Worm (Caenorhabditis elegans): ENCODE measurements around the gene fbxc-24.

ce11 chrII:901632-902031 is 7.8 kb downstream of the fbxc-24 start, which contains the start of gene T07D3.2:
- TF ChIP-seq unc-62 (GFP tag; optimal IDR thresholded peaks at IDR 0.05) (no peak), ceh-27 (GFP tag; optimal IDR thresholded peaks at IDR 0.05) (no peak), D2030.7 (GFP tag; IDR thresholded peaks at IDR 0.05) (no peak)
